Worm (Caenorhabditis elegans): ENCODE measurements around the gene F34D10.9.
A peak's percentile ranks its signal among the peaks of the same experiment; 100 is the strongest.

F34D10.9 gene

DNA sequence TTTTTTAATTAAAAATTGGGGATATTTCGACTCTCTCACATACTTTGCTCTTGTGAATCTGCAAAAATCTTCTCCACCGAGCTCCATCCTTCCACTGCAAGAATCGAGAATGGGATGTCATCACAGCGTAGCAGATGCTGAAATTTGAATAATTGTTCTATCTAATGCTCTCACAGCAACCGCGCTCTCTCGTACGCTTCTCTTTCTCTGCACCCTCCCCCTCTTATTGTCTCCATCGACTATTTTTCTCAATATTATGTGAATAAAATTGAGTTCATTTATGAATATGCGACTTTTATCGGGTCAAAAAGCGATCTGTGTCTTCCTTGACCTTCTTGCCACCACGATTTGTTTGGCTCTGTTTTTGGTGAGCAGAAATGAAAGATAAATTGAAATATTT is 4.6 kb upstream of the F34D10.9 start, which contains the start of gene F34D10.3:
Gene F34D10.3 (plus strand): TSS at position 249 of the 400 bp plus-strand sequence.
- TF ChIP-seq sox-4 (tag; optimal IDR thresholded peaks at IDR 0.05) (no peak), unc-42 (tag; optimal IDR thresholded peaks at IDR 0.05) (peak; percentile 1)

DNA sequence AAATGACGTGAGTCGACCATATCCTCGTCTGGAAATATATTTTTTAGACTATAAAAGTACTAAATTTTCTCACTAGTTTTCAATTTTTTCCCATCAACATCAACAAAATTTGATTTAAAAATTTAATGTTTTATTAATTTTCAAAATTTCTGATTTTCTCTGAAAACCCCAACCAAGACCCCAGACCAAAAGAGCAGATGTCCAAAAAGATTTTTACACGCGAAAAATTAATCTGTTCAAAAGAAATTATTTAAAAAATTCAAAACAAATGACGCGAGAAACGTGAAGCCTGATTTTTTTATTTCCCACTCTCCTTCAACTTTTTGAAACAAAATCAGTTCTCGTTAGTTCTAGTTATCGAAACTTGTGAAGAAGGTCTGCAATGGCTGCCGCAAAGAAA is 1.1 kb upstream of the F34D10.9 start, which contains the start of gene F34D10.8:
Gene F34D10.8 (plus strand): TSS at position 301 of the 400 bp plus-strand sequence.
- TF ChIP-seq hlh-6 (tag; optimal IDR thresholded peaks at IDR 0.05) (no peak), ceh-48 (tag; optimal IDR thresholded peaks at IDR 0.05) (no peak), odd-2 (tag; optimal IDR thresholded peaks at IDR 0.05) (no peak), sox-2 (GFP tag; IDR thresholded peaks at IDR 0.05) (no peak), unc-55 (GFP tag; optimal IDR thresholded peaks at IDR 0.05) (no peak), pha-4 (tag; optimal IDR thresholded peaks at IDR 0.05) (no peak), ceh-14 (tag; optimal IDR thresholded peaks at IDR 0.05) (no peak), madf-2 (tag; optimal IDR thresholded peaks at IDR 0.05) (no peak), ceh-24 (tag; optimal IDR thresholded peaks at IDR 0.05) (no peak), nfya-1 (tag; optimal IDR thresholded peaks at IDR 0.05) (no peak), K09A11.1 (tag; optimal IDR thresholded peaks at IDR 0.05; ENCODE audit: insufficient read depth) (no peak), pha-2 (tag; optimal IDR thresholded peaks at IDR 0.05) (no peak), nhr-11 (tag; optimal IDR thresholded peaks at IDR 0.05) (no peak), fkh-6 (tag; optimal IDR thresholded peaks at IDR 0.05) (no peak), lim-6 (tag; optimal IDR thresholded peaks at IDR 0.05) (no peak), dmd-4 (tag; optimal IDR thresholded peaks at IDR 0.05; ENCODE audit: borderline replicate concordance) (no peak), ref-2 (tag; optimal IDR thresholded peaks at IDR 0.05) (no peak), sdc-2 (tag; optimal IDR thresholded peaks at IDR 0.05) (no peak), F13H6.1 (tag; optimal IDR thresholded peaks at IDR 0.05) (no peak), sox-4 (tag; optimal IDR thresholded peaks at IDR 0.05) (no peak)

DNA sequence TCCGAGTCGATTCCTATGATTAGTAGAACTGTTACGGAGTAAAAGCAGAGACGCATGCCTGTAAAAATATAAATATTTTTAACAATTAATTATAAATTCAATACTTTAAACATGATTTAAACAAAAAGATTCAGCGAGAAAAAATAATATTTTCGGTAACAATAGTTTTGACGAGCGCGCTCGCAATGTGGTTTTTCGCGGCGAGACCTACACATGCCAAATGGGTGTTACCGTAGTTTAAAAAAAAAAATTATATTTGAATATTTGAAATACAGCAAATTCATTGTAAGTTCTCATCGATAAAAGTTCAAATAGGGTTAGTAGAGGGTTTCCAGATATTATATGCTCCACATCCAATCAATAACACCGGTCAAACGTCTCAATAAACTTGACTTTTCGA is 3.0 kb downstream of the F34D10.9 start, which contains the start of gene gldi-5:
Gene gldi-5 (minus strand): TSS at position 58 of the 400 bp plus-strand sequence.
- TF ChIP-seq mec-3 (tag; optimal IDR thresholded peaks at IDR 0.05; ENCODE audit: borderline replicate concordance) (no peak), ceh-18 (tag; optimal IDR thresholded peaks at IDR 0.05) (no peak), pha-2 (tag; optimal IDR thresholded peaks at IDR 0.05) (no peak), elt-2 (tag; optimal IDR thresholded peaks at IDR 0.05) (no peak), hlh-15 (tag; optimal IDR thresholded peaks at IDR 0.05) (no peak), ceh-48 (tag; optimal IDR thresholded peaks at IDR 0.05) (no peak), ceh-6 (GFP tag; optimal IDR thresholded peaks at IDR 0.05) (no peak), unc-55 (GFP tag; optimal IDR thresholded peaks at IDR 0.05) (no peak), ceh-45 (GFP tag; IDR thresholded peaks at IDR 0.05) (no peak), zip-5 (tag; optimal IDR thresholded peaks at IDR 0.05) (no peak), lin-11 (tag; optimal IDR thresholded peaks at IDR 0.05) (no peak), ceh-31 (tag; optimal IDR thresholded peaks at IDR 0.05) (no peak), pros-1 (tag; optimal IDR thresholded peaks at IDR 0.05) (no peak), unc-3 (GFP tag; conservative IDR thresholded peaks at IDR 0.05) (no peak), unc-3 (tag; optimal IDR thresholded peaks at IDR 0.05) (no peak)

DNA sequence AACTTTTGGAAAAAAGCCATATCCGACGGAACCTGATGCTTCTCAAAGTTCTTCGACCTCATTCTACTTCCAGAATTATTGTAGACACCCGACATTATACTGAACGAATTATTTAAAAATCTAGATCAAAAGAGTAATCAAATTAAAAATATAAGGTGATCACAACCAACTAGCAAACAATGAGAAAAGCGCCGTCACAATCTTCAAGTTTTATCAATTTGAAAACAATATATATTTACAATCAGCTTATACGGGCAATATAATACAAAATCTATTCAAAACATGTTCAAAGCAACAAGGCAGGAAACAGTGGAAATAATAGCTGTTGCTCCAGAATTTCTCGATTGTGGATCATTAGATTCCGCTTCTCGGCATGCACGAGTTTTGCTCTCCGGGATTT is 4.5 kb downstream of the F34D10.9 start, which contains the start of gene C14B1.12:
Gene C14B1.12 (minus strand): TSS at position 101 of the 400 bp plus-strand sequence.
- TF ChIP-seq ceh-19 (GFP tag; optimal IDR thresholded peaks at IDR 0.05): no peak
- TF ChIP-seq hlh-8 (tag; optimal IDR thresholded peaks at IDR 0.05): no peak
- TF ChIP-seq hlh-30 (tag; optimal IDR thresholded peaks at IDR 0.05; ENCODE audit: insufficient read depth): no peak
- TF ChIP-seq mec-3 (tag; optimal IDR thresholded peaks at IDR 0.05; ENCODE audit: borderline replicate concordance): no peak
- TF ChIP-seq lim-6 (tag; optimal IDR thresholded peaks at IDR 0.05): no peak
- no peak for TF ChIP-seq T23F11.4 (GFP tag; optimal IDR thresholded peaks at IDR 0.05)
- no peak for TF ChIP-seq rnt-1 (tag; optimal IDR thresholded peaks at IDR 0.05)
- TF ChIP-seq ztf-16 (tag; optimal IDR thresholded peaks at IDR 0.05): no peak
- no peak for TF ChIP-seq che-1 (tag; optimal IDR thresholded peaks at IDR 0.05)
- no peak for TF ChIP-seq odd-2 (tag; optimal IDR thresholded peaks at IDR 0.05)
- no peak for TF ChIP-seq tbx-2 (tag; optimal IDR thresholded peaks at IDR 0.05)

Measured in whole organism, late embryonic.